Fruit fly (Drosophila melanogaster) whole organism, prepupa: ENCODE data around the gene Blos3.

Source experiments
- CG10631 ChIP-seq: fragments of 200-800 bp; sonication (Bioruptor generic); optimal IDR thresholded peaks from 2 replicates; lab custom pipeline; 2016; ENCODE audit warnings: missing biosample characterization, missing genetic modification characterization
- CG10669 ChIP-seq: fragments of 200-800 bp; sonication (Bioruptor generic); optimal IDR thresholded peaks from 3 replicates; lab custom pipeline; 2018; ENCODE audit warnings: missing biosample characterization, mild to moderate bottlenecking, missing genetic modification characterization, moderate library complexity
- CG11762 ChIP-seq: fragments of 200-800 bp; sonication (Bioruptor generic); optimal IDR thresholded peaks from 3 replicates; lab custom pipeline; 2016; ENCODE audit warnings: missing biosample characterization, missing genetic modification characterization; ENCODE audit not compliant: insufficient read depth
- CG15336 ChIP-seq: fragments of 200-800 bp; sonication (Bioruptor generic); IDR thresholded peaks from 2 replicates; pipeline ENCODE4 v1.3.6; 2022; ENCODE audit warnings: missing biosample characterization, missing genetic modification characterization
- CG16779 ChIP-seq: fragments of 200-800 bp; sonication (Bioruptor generic); optimal IDR thresholded peaks from 3 replicates; lab custom pipeline; 2017; ENCODE audit warnings: missing biosample characterization, mild to moderate bottlenecking, missing genetic modification characterization
- CG32006 ChIP-seq: fragments of 200-800 bp; sonication (Bioruptor generic); optimal IDR thresholded peaks from 3 replicates; lab custom pipeline; 2017; ENCODE audit warnings: missing biosample characterization, mild to moderate bottlenecking, missing genetic modification characterization
- CG34406 ChIP-seq: fragments of 200-800 bp; sonication (Bioruptor generic); optimal IDR thresholded peaks from 3 replicates; lab custom pipeline; 2016; ENCODE audit warnings: missing biosample characterization, missing genetic modification characterization
- CG3919 ChIP-seq: fragments of 200-800 bp; sonication (Bioruptor generic); optimal IDR thresholded peaks from 3 replicates; lab custom pipeline; 2016; ENCODE audit warnings: missing biosample characterization, missing genetic modification characterization
- CG4318 ChIP-seq: fragments of 200-800 bp; sonication (Bioruptor generic); optimal IDR thresholded peaks from 3 replicates; lab custom pipeline; 2017; ENCODE audit warnings: missing biosample characterization, mild to moderate bottlenecking, missing genetic modification characterization
- CG6163 ChIP-seq: fragments of 200-800 bp; sonication (Bioruptor generic); IDR thresholded peaks from 3 replicates; pipeline ENCODE4 v1.3.6; 2022; ENCODE audit warnings: missing biosample characterization, missing genetic modification characterization
- CG6276 ChIP-seq: fragments of 200-800 bp; sonication (Bioruptor generic); optimal IDR thresholded peaks from 2 replicates; lab custom pipeline; 2017; ENCODE audit warnings: missing biosample characterization, mild to moderate bottlenecking, missing genetic modification characterization
- CG6792 ChIP-seq: fragments of 200-800 bp; sonication (Bioruptor generic); optimal IDR thresholded peaks from 3 replicates; lab custom pipeline; 2016; ENCODE audit warnings: missing biosample characterization, missing genetic modification characterization
- CG6808 ChIP-seq: fragments of 200-800 bp; sonication (Bioruptor generic); optimal IDR thresholded peaks from 3 replicates; lab custom pipeline; 2017; ENCODE audit warnings: missing biosample characterization, missing genetic modification characterization, mild to moderate bottlenecking, moderate library complexity, missing genetic modification reagents
- CG6854 ChIP-seq: fragments of 200-800 bp; sonication (Bioruptor generic); optimal IDR thresholded peaks from 2 replicates; lab custom pipeline; 2017; ENCODE audit warnings: missing biosample characterization, mild to moderate bottlenecking, missing genetic modification characterization
- CG8319 ChIP-seq: fragments of 200-800 bp; sonication (Bioruptor generic); optimal IDR thresholded peaks from 3 replicates; lab custom pipeline; 2016; ENCODE audit warnings: missing biosample characterization, missing genetic modification characterization
- CG8632 ChIP-seq: fragments of 200-800 bp; sonication (Bioruptor generic); optimal IDR thresholded peaks from 3 replicates; lab custom pipeline; 2016; ENCODE audit warnings: missing biosample characterization, missing genetic modification characterization
- CG9139 ChIP-seq: fragments of 200-800 bp; sonication (Bioruptor generic); optimal IDR thresholded peaks from 3 replicates; lab custom pipeline; 2017; ENCODE audit warnings: missing biosample characterization, mild to moderate bottlenecking, missing genetic modification characterization
- Eip78C ChIP-seq: fragments of 200-800 bp; sonication (Bioruptor generic); peaks from one replicate; lab custom pipeline; 2016; ENCODE audit warnings: missing biosample characterization, missing genetic modification characterization
- Eip93F ChIP-seq: fragments of 200-800 bp; sonication (Bioruptor generic); optimal IDR thresholded peaks from 2 replicates; lab custom pipeline; 2016; ENCODE audit warnings: missing biosample characterization, mild to moderate bottlenecking, missing genetic modification characterization
- Ets96B ChIP-seq: fragments of 200-800 bp; optimal IDR thresholded peaks from 2 replicates; lab custom pipeline; 2019; ENCODE audit warnings: missing biosample characterization, mild to moderate bottlenecking, missing genetic modification characterization, moderate library complexity
- Gug ChIP-seq: fragments of 200-800 bp; sonication (Bioruptor generic); IDR thresholded peaks from 2 replicates; pipeline ENCODE4 v1.3.6; 2022; ENCODE audit warnings: missing biosample characterization, missing genetic modification characterization
- Hr38 ChIP-seq: sonication (Bioruptor generic); optimal IDR thresholded peaks from 2 replicates; lab custom pipeline; 2016; ENCODE audit warnings: missing biosample characterization, missing genetic modification characterization
- Hr39 ChIP-seq: fragments of 200-800 bp; sonication (Bioruptor generic); optimal IDR thresholded peaks from 2 replicates; lab custom pipeline; 2016; ENCODE audit warnings: missing biosample characterization, missing genetic modification characterization
- Hr4 ChIP-seq: fragments of 200-800 bp; sonication (Bioruptor generic); optimal IDR thresholded peaks from 3 replicates; lab custom pipeline; 2016; ENCODE audit warnings: missing biosample characterization, missing genetic modification characterization
- Lpt ChIP-seq: fragments of 200-800 bp; sonication (Bioruptor generic); optimal IDR thresholded peaks from 3 replicates; lab custom pipeline; 2016; ENCODE audit warnings: missing biosample characterization, missing genetic modification characterization
- Smox ChIP-seq: fragments of 200-800 bp; sonication (Bioruptor generic); optimal IDR thresholded peaks from 3 replicates; lab custom pipeline; 2016; ENCODE audit warnings: missing biosample characterization, missing genetic modification characterization
- Sox102F ChIP-seq: fragments of 200-800 bp; sonication (Bioruptor generic); optimal IDR thresholded peaks from 2 replicates; lab custom pipeline; 2016; ENCODE audit warnings: missing biosample characterization, mild to moderate bottlenecking, missing genetic modification characterization
- Sox15 ChIP-seq: fragments of 200-800 bp; sonication (Bioruptor generic); optimal IDR thresholded peaks from 3 replicates; lab custom pipeline; 2016; ENCODE audit warnings: missing biosample characterization, missing genetic modification characterization
- achi ChIP-seq: fragments of 200-800 bp; sonication (Bioruptor generic); optimal IDR thresholded peaks from 3 replicates; lab custom pipeline; 2016; ENCODE audit warnings: missing biosample characterization, missing genetic modification characterization
- acj6 ChIP-seq: fragments of 200-800 bp; sonication (Bioruptor generic); optimal IDR thresholded peaks from 3 replicates; lab custom pipeline; 2016; ENCODE audit warnings: missing biosample characterization, missing genetic modification characterization
- dac ChIP-seq: fragments of 200-800 bp; sonication (Bioruptor generic); optimal IDR thresholded peaks from 2 replicates; lab custom pipeline; 2017; ENCODE audit warnings: missing biosample characterization, mild to moderate bottlenecking, missing genetic modification characterization
- dsx ChIP-seq: fragments of 200-800 bp; optimal IDR thresholded peaks from 3 replicates; lab custom pipeline; 2019; ENCODE audit warnings: missing biosample characterization, mild to moderate bottlenecking, missing genetic modification characterization, moderate library complexity; ENCODE audit not compliant: poor library complexity, severe bottlenecking
- eg ChIP-seq: fragments of 200-800 bp; sonication (Bioruptor generic); IDR thresholded peaks from 3 replicates; pipeline ENCODE4 v1.3.6; 2022; ENCODE audit warnings: missing biosample characterization, missing genetic modification characterization
- esn ChIP-seq: fragments of 200-800 bp; sonication (Bioruptor generic); optimal IDR thresholded peaks from 2 replicates; lab custom pipeline; 2016; ENCODE audit warnings: missing biosample characterization, mild to moderate bottlenecking, missing genetic modification characterization, moderate library complexity
- fd59A ChIP-seq: fragments of 200-800 bp; sonication (Bioruptor generic); optimal IDR thresholded peaks from 2 replicates; lab custom pipeline; 2017; ENCODE audit warnings: missing biosample characterization, mild to moderate bottlenecking, missing genetic modification characterization, missing genetic modification reagents
- fd85E ChIP-seq: fragments of 200-800 bp; sonication (Bioruptor generic); optimal IDR thresholded peaks from 3 replicates; lab custom pipeline; 2016; ENCODE audit warnings: missing biosample characterization, missing genetic modification characterization
- fkh ChIP-seq: fragments of 200-800 bp; sonication (Bioruptor generic); optimal IDR thresholded peaks from 3 replicates; lab custom pipeline; 2017; ENCODE audit warnings: missing biosample characterization, mild to moderate bottlenecking, missing genetic modification characterization, moderate library complexity
- lz ChIP-seq: fragments of 200-800 bp; sonication (Bioruptor generic); optimal IDR thresholded peaks from 3 replicates; lab custom pipeline; 2016; ENCODE audit warnings: missing biosample characterization, missing genetic modification characterization
- net ChIP-seq: fragments of 200-800 bp; sonication (Bioruptor generic); optimal IDR thresholded peaks from 3 replicates; lab custom pipeline; 2016; ENCODE audit warnings: missing biosample characterization, missing genetic modification characterization
- salr ChIP-seq, 2 experiments: fragments of 200-800 bp; sonication (Bioruptor generic); optimal IDR thresholded peaks; 3 replicates each; lab custom pipeline; 2016 to 2018; ENCODE audit warnings: missing biosample characterization in 2 of 2, missing genetic modification characterization in 2 of 2, mild to moderate bottlenecking in 1 of 2
- ss ChIP-seq, 2 experiments: fragments of 200-800 bp; sonication (Bioruptor generic); optimal IDR thresholded peaks; 2 replicates in 1 of 2; 3 replicates in 1 of 2; lab custom pipeline; 2017 to 2018; ENCODE audit warnings: mild to moderate bottlenecking in 2 of 2, missing biosample characterization in 2 of 2, missing genetic modification characterization in 2 of 2, moderate library complexity in 1 of 2
- svp ChIP-seq: fragments of 200-800 bp; sonication (Bioruptor generic); peaks from one replicate; lab custom pipeline; 2016; ENCODE audit warnings: missing biosample characterization, missing genetic modification characterization
- topi ChIP-seq: fragments of 200-800 bp; sonication (Bioruptor generic); optimal IDR thresholded peaks from 3 replicates; lab custom pipeline; 2016; ENCODE audit warnings: missing biosample characterization, missing genetic modification characterization
- vri ChIP-seq: fragments of 200-800 bp; sonication (Bioruptor generic); optimal IDR thresholded peaks from 3 replicates; lab custom pipeline; 2016; ENCODE audit warnings: missing biosample characterization, mild to moderate bottlenecking, missing genetic modification characterization

Gene Blos3

dm6 chr3L:18845833-18846232, 24.2 kb upstream of the Blos3 start:
- TF ChIP-seq CG6854 (GFP tag; lab: Kevin White, UChicago) (no peak), CG32006 (GFP tag; lab: Kevin White, UChicago) (no peak), net (GFP tag; lab: Kevin White, UChicago) (no peak), achi (GFP tag; lab: Kevin White, UChicago) (no peak)

dm6 chr3L:18846233-18846271, 24.0 kb upstream of the Blos3 start, which contains the start of gene Indy:
Indy (minus strand) TSS chr3L:18846267.
- TF ChIP-seq Hr38 (no peak), fd59A (GFP tag; lab: Kevin White, UChicago) (no peak), CG6808 (no peak), fd85E (GFP tag; lab: Kevin White, UChicago) (no peak), CG6854 (GFP tag; lab: Kevin White, UChicago) (no peak), CG10631 (no peak), achi (GFP tag; lab: Kevin White, UChicago) (no peak)
- TF ChIP-seq, all 60 proteins: peak for 0

- peak; percentile 74 for TF ChIP-seq dsx
- peak; percentile 17 for TF ChIP-seq fkh (GFP tag; lab: Kevin White, UChicago)
- 0 out of 2 replicates have a peak, but pooled peaks have one; percentile 14 for TF ChIP-seq CG15336 (GFP tag; lab: Robert Waterston, UW)
- TF ChIP-seq CG8632 (GFP tag; lab: Kevin White, UChicago): no peak
- no peak for TF ChIP-seq Eip93F
- peak in 1 of 2 experiments; percentile 8 for TF ChIP-seq ss (GFP tag; optimal IDR thresholded peaks at IDR 0.05; lab: Kevin White, UChicago)
- no peak for TF ChIP-seq CG6163 (GFP tag; lab: Robert Waterston, UW)
- TF ChIP-seq Lpt (GFP tag; lab: Kevin White, UChicago): no peak
- TF ChIP-seq net (GFP tag; lab: Kevin White, UChicago): no peak
Measured at dm6 chr3L:18846272-18846741, 23.7 kb upstream of the Blos3 start.

dm6 chr3L:18848436-18848835, 21.6 kb upstream of the Blos3 start:
- TF ChIP-seq CG4318 (GFP tag; lab: Kevin White, UChicago): no peak
- no peak for TF ChIP-seq net (GFP tag; lab: Kevin White, UChicago)
- no peak for TF ChIP-seq CG10669 (GFP tag; lab: Kevin White, UChicago)
- TF ChIP-seq Ets96B (tag; lab: Kevin White, UChicago): no peak
- no peak for TF ChIP-seq CG34406
- TF ChIP-seq Sox15 (GFP tag; lab: Kevin White, UChicago): no peak
- no peak for TF ChIP-seq CG6163 (GFP tag; lab: Robert Waterston, UW)
- no peak for TF ChIP-seq salr (GFP tag; optimal IDR thresholded peaks at IDR 0.05; lab: Kevin White, UChicago)
- peak; percentile 16 for TF ChIP-seq achi (GFP tag; lab: Kevin White, UChicago)
- TF ChIP-seq CG6792 (GFP tag; lab: Kevin White, UChicago): peak; percentile 17
- no peak for TF ChIP-seq svp (GFP tag; lab: Kevin White, UChicago)
- TF ChIP-seq vri (GFP tag; lab: Kevin White, UChicago): peak; percentile 10
- peak; percentile 66 for TF ChIP-seq esn (GFP tag; lab: Kevin White, UChicago)
- TF ChIP-seq CG3919 (GFP tag; lab: Kevin White, UChicago): no peak
- no peak for TF ChIP-seq fd85E (GFP tag; lab: Kevin White, UChicago)
- no peak for TF ChIP-seq dsx
- TF ChIP-seq Eip78C: no peak
- peak; percentile 53 for TF ChIP-seq Hr39 (GFP tag; lab: Kevin White, UChicago)
- TF ChIP-seq eg (GFP tag; lab: Robert Waterston, UW): no peak
- peak; percentile 25 for TF ChIP-seq acj6 (GFP tag; lab: Kevin White, UChicago)
- TF ChIP-seq ss (GFP tag; optimal IDR thresholded peaks at IDR 0.05; lab: Kevin White, UChicago): no peak
- TF ChIP-seq Lpt (GFP tag; lab: Kevin White, UChicago): no peak
- peak; percentile 56 for TF ChIP-seq lz (GFP tag; lab: Kevin White, UChicago)
- TF ChIP-seq CG6808: no peak
- no peak for TF ChIP-seq CG6854 (GFP tag; lab: Kevin White, UChicago)
- TF ChIP-seq CG9139: no peak
- TF ChIP-seq CG11762 (GFP tag; lab: Kevin White, UChicago): no peak
- TF ChIP-seq Smox (GFP tag; lab: Kevin White, UChicago): peak; percentile 37
- TF ChIP-seq CG8319 (GFP tag; lab: Kevin White, UChicago): peak; percentile 0
- no peak for TF ChIP-seq Sox102F (GFP tag; lab: Kevin White, UChicago)
- peak; percentile 35 for TF ChIP-seq Hr4
- TF ChIP-seq Hr38: no peak
- TF ChIP-seq fd59A (GFP tag; lab: Kevin White, UChicago): no peak
- TF ChIP-seq CG16779: no peak
- no peak for TF ChIP-seq CG10631
- no peak for TF ChIP-seq Gug (GFP tag; lab: Robert Waterston, UW)
- no peak for TF ChIP-seq fkh (GFP tag; lab: Kevin White, UChicago)
- no peak for TF ChIP-seq CG6276 (GFP tag; lab: Kevin White, UChicago)
- no peak for TF ChIP-seq CG8632 (GFP tag; lab: Kevin White, UChicago)
- TF ChIP-seq dac: no peak
- TF ChIP-seq topi (GFP tag; lab: Kevin White, UChicago): no peak
